Fruit fly (Drosophila melanogaster) whole organism, embryonic: ENCODE measurements around the gene NimB1.

Experiments used
- B-H1 ChIP-seq: fragments of 200-800 bp; sonication (Bioruptor generic); IDR thresholded peaks from 3 replicates; pipeline ENCODE4 v1.3.6; 2022; ENCODE audit warnings: missing biosample characterization, missing genetic modification characterization
- Bgb ChIP-seq: fragments of 200-800 bp; sonication (Bioruptor generic); IDR thresholded peaks from 2 replicates; pipeline ENCODE4 v1.3.6; 2022; ENCODE audit warnings: missing biosample characterization, missing genetic modification characterization; ENCODE audit not compliant: partially characterized antibody
- Bteb2 ChIP-seq: fragments of 200-800 bp; sonication (Bioruptor generic); optimal IDR thresholded peaks from 2 replicates; lab custom pipeline; 2016; ENCODE audit warnings: missing biosample characterization, missing genetic modification characterization
- CG13775 ChIP-seq: fragments of 200-800 bp; sonication (Bioruptor generic); optimal IDR thresholded peaks from 3 replicates; lab custom pipeline; 2017; ENCODE audit warnings: missing biosample characterization, mild to moderate bottlenecking, missing genetic modification characterization
- CG14965 ChIP-seq: fragments of 200-800 bp; sonication (Bioruptor generic); optimal IDR thresholded peaks from 2 replicates; lab custom pipeline; 2016; ENCODE audit warnings: missing biosample characterization, missing genetic modification characterization, borderline replicate concordance
- CG15073 ChIP-seq: fragments of 200-800 bp; sonication (Bioruptor generic); optimal IDR thresholded peaks from 2 replicates; lab custom pipeline; 2016; ENCODE audit warnings: missing biosample characterization, missing genetic modification characterization
- CG1602 ChIP-seq: fragments of 200-800 bp; sonication (Bioruptor generic); optimal IDR thresholded peaks from 3 replicates; lab custom pipeline; 2016; ENCODE audit warnings: missing biosample characterization, missing genetic modification characterization
- CG1647 ChIP-seq: fragments of 200-800 bp; sonication (Bioruptor generic); optimal IDR thresholded peaks from 3 replicates; lab custom pipeline; 2016; ENCODE audit warnings: missing biosample characterization, missing genetic modification characterization
- CG16813 ChIP-seq: fragments of 200-800 bp; sonication (Bioruptor generic); IDR thresholded peaks from 3 replicates; pipeline ENCODE4 v1.3.6; 2022; ENCODE audit warnings: missing biosample characterization, missing genetic modification characterization; ENCODE audit not compliant: partially characterized antibody
- CG17385 ChIP-seq: fragments of 200-800 bp; sonication (Bioruptor generic); optimal IDR thresholded peaks from 3 replicates; lab custom pipeline; 2018; ENCODE audit warnings: missing biosample characterization, mild to moderate bottlenecking, missing genetic modification characterization
- CG1792 ChIP-seq: fragments of 200-800 bp; sonication (Bioruptor generic); optimal IDR thresholded peaks from 2 replicates; lab custom pipeline; 2016; ENCODE audit warnings: missing biosample characterization, missing genetic modification characterization
- CG30020 ChIP-seq: fragments of 200-800 bp; optimal IDR thresholded peaks from 2 replicates; lab custom pipeline; 2019; ENCODE audit warnings: missing biosample characterization, mild to moderate bottlenecking, missing genetic modification characterization, moderate library complexity
- CG3281 ChIP-seq: fragments of 200-800 bp; sonication (Bioruptor generic); optimal IDR thresholded peaks from 3 replicates; lab custom pipeline; 2017; ENCODE audit warnings: missing biosample characterization, mild to moderate bottlenecking, missing genetic modification characterization
- CG34376 ChIP-seq: fragments of 200-800 bp; sonication (Bioruptor generic); optimal IDR thresholded peaks from 2 replicates; lab custom pipeline; 2018; ENCODE audit warnings: missing biosample characterization, mild to moderate bottlenecking, missing genetic modification characterization
- CG3847 ChIP-seq: fragments of 200-800 bp; sonication (Bioruptor generic); IDR thresholded peaks from 2 replicates; pipeline ENCODE4 v1.3.6; 2022; ENCODE audit warnings: missing biosample characterization, missing genetic modification characterization
- CG4404 ChIP-seq: fragments of 200-800 bp; sonication (Bioruptor generic); IDR thresholded peaks from 2 replicates; pipeline ENCODE4 v1.3.6; 2022; ENCODE audit warnings: missing biosample characterization, missing genetic modification characterization
- CG4730 ChIP-seq: fragments of 200-800 bp; sonication (Bioruptor generic); IDR thresholded peaks from 2 replicates; pipeline ENCODE4 v1.3.6; 2022; ENCODE audit warnings: missing biosample characterization, missing genetic modification characterization
- CG4854 ChIP-seq: fragments of 200-800 bp; sonication (Bioruptor generic); optimal IDR thresholded peaks from 2 replicates; lab custom pipeline; 2016; ENCODE audit warnings: missing biosample characterization, missing genetic modification characterization, inconsistent platforms
- CG7745 ChIP-seq: fragments of 200-800 bp; sonication (Bioruptor generic); optimal IDR thresholded peaks from 2 replicates; lab custom pipeline; 2018; ENCODE audit warnings: missing biosample characterization, mild to moderate bottlenecking, missing genetic modification characterization, moderate library complexity
- Deaf1 ChIP-seq: fragments of 200-800 bp; optimal IDR thresholded peaks from 3 replicates; lab custom pipeline; 2019; ENCODE audit warnings: missing biosample characterization, mild to moderate bottlenecking, missing genetic modification characterization, moderate library complexity
- Ets65A ChIP-seq: fragments of 200-800 bp; sonication (Bioruptor generic); peaks from one replicate; lab custom pipeline; 2016; ENCODE audit warnings: missing biosample characterization, missing genetic modification characterization
- Fer2 ChIP-seq: fragments of 200-800 bp; sonication (Bioruptor generic); optimal IDR thresholded peaks from 2 replicates; lab custom pipeline; 2018; ENCODE audit warnings: missing biosample characterization, mild to moderate bottlenecking, missing genetic modification characterization, moderate library complexity
- GATAe ChIP-seq: fragments of 200-800 bp; sonication (Bioruptor generic); conservative IDR thresholded peaks from 2 replicates; pipeline ENCODE4 v1.3.6; 2022; ENCODE audit warnings: missing biosample characterization, missing genetic modification characterization
- H2.0 ChIP-seq: fragments of 200-800 bp; sonication (Bioruptor generic); IDR thresholded peaks from 2 replicates; pipeline ENCODE4 v1.3.6; 2022; ENCODE audit warnings: missing biosample characterization, missing genetic modification characterization
- HLHmδ ChIP-seq: fragments of 200-800 bp; sonication (Bioruptor generic); optimal IDR thresholded peaks from 2 replicates; lab custom pipeline; 2018; ENCODE audit warnings: missing biosample characterization, mild to moderate bottlenecking, missing genetic modification characterization, moderate library complexity
- Hsf ChIP-seq: fragments of 200-800 bp; sonication (Bioruptor generic); optimal IDR thresholded peaks from 3 replicates; lab custom pipeline; 2016; ENCODE audit warnings: missing biosample characterization, missing genetic modification characterization
- Mrtf ChIP-seq: fragments of 200-800 bp; sonication (Bioruptor generic); IDR thresholded peaks from 3 replicates; pipeline ENCODE4 v1.3.6; 2022; ENCODE audit warnings: missing biosample characterization, missing genetic modification characterization
- NC2β ChIP-seq: fragments of 200-800 bp; sonication (Bioruptor generic); optimal IDR thresholded peaks from 2 replicates; lab custom pipeline; 2016; ENCODE audit warnings: missing biosample characterization, missing genetic modification characterization
- NfI ChIP-seq: fragments of 200-800 bp; sonication (Bioruptor generic); optimal IDR thresholded peaks from 3 replicates; lab custom pipeline; 2018; ENCODE audit warnings: missing biosample characterization, mild to moderate bottlenecking, missing genetic modification characterization, moderate library complexity
- Optix ChIP-seq: fragments of 200-800 bp; sonication (Bioruptor generic); IDR thresholded peaks from 3 replicates; pipeline ENCODE4 v1.3.6; 2022; ENCODE audit warnings: missing biosample characterization, missing genetic modification characterization
- Pdp1 ChIP-seq, 2 experiments: fragments of 200-800 bp; sonication (Bioruptor generic); optimal IDR thresholded peaks; 3 replicates each; lab custom pipeline; 2016; ENCODE audit warnings: missing biosample characterization in 2 of 2, missing genetic modification characterization in 2 of 2, mild to moderate bottlenecking in 1 of 2, moderate library complexity in 1 of 2
- YL-1 ChIP-seq: fragments of 200-800 bp; sonication (Bioruptor generic); optimal IDR thresholded peaks from 3 replicates; lab custom pipeline; 2017; ENCODE audit warnings: missing biosample characterization, mild to moderate bottlenecking, missing genetic modification characterization
- ac ChIP-seq: fragments of 200-800 bp; sonication (Bioruptor generic); optimal IDR thresholded peaks from 3 replicates; lab custom pipeline; 2017; ENCODE audit warnings: missing biosample characterization, mild to moderate bottlenecking, missing genetic modification characterization
- croc ChIP-seq: fragments of 200-800 bp; sonication (Bioruptor generic); conservative IDR thresholded peaks from 3 replicates; pipeline ENCODE4 v1.3.6; 2022; ENCODE audit warnings: missing biosample characterization, missing genetic modification characterization
- da ChIP-seq: fragments of 200-800 bp; sonication (Bioruptor generic); optimal IDR thresholded peaks from 2 replicates; lab custom pipeline; 2016; ENCODE audit warnings: missing biosample characterization, missing genetic modification characterization
- dimm ChIP-seq: fragments of 200-800 bp; sonication (Bioruptor generic); IDR thresholded peaks from 2 replicates; pipeline ENCODE4 v1.3.6; 2022; ENCODE audit warnings: missing biosample characterization, missing genetic modification characterization
- dmrt99B ChIP-seq: fragments of 200-800 bp; sonication (Bioruptor generic); optimal IDR thresholded peaks from 2 replicates; lab custom pipeline; 2018; ENCODE audit warnings: missing biosample characterization, mild to moderate bottlenecking, missing genetic modification characterization, moderate library complexity
- fd96Cb ChIP-seq: fragments of 200-800 bp; sonication (Bioruptor generic); optimal IDR thresholded peaks from 2 replicates; lab custom pipeline; 2018; ENCODE audit warnings: missing biosample characterization, mild to moderate bottlenecking, missing genetic modification characterization, moderate library complexity
- gfzf ChIP-seq: fragments of 200-800 bp; sonication (Bioruptor generic); optimal IDR thresholded peaks from 2 replicates; lab custom pipeline; 2016; ENCODE audit warnings: missing biosample characterization, mild to moderate bottlenecking, missing genetic modification characterization, moderate library complexity
- hth ChIP-seq: fragments of >200 bp; optimal IDR thresholded peaks from 2 replicates; lab custom pipeline; 2017; ENCODE audit warnings: inconsistent platforms
- kay ChIP-seq: fragments of 200-800 bp; sonication (Bioruptor generic); optimal IDR thresholded peaks from 2 replicates; lab custom pipeline; 2016; ENCODE audit warnings: missing biosample characterization, missing genetic modification characterization
- knrl ChIP-seq: fragments of 200-800 bp; sonication (Bioruptor generic); IDR thresholded peaks from 3 replicates; pipeline ENCODE4 v1.3.6; 2022; ENCODE audit warnings: missing biosample characterization, missing genetic modification characterization; ENCODE audit not compliant: partially characterized antibody
- lmd ChIP-seq: fragments of 200-800 bp; sonication (Bioruptor generic); IDR thresholded peaks from 2 replicates; pipeline ENCODE4 v1.3.6; 2022; ENCODE audit warnings: missing biosample characterization, missing genetic modification characterization
- nau ChIP-seq: fragments of 200-800 bp; sonication (Bioruptor generic); optimal IDR thresholded peaks from 3 replicates; lab custom pipeline; 2017; ENCODE audit warnings: missing biosample characterization, mild to moderate bottlenecking, missing genetic modification characterization, missing genetic modification reagents
- otp ChIP-seq: fragments of 200-800 bp; sonication (Bioruptor generic); IDR thresholded peaks from 3 replicates; pipeline ENCODE4, ENCODE4 v1.3.6; 2022; ENCODE audit warnings: missing biosample characterization, missing genetic modification characterization
- ro ChIP-seq: fragments of 200-800 bp; sonication (Bioruptor generic); IDR thresholded peaks from 2 replicates; pipeline ENCODE4 v1.3.6; 2022; ENCODE audit warnings: missing biosample characterization, missing genetic modification characterization
- scrt ChIP-seq: fragments of 200-800 bp; sonication (Bioruptor generic); optimal IDR thresholded peaks from 2 replicates; lab custom pipeline; 2018; ENCODE audit warnings: missing biosample characterization, mild to moderate bottlenecking, missing genetic modification characterization, moderate library complexity
- sens ChIP-seq: fragments of 200-800 bp; sonication (Bioruptor generic); peaks from one replicate; lab custom pipeline; 2016; ENCODE audit warnings: missing biosample characterization, missing genetic modification characterization
- shn ChIP-seq: fragments of 200-800 bp; sonication (Bioruptor generic); optimal IDR thresholded peaks from 3 replicates; lab custom pipeline; 2016; ENCODE audit warnings: missing biosample characterization, missing genetic modification characterization
- sima ChIP-seq: fragments of 200-800 bp; sonication (Bioruptor generic); optimal IDR thresholded peaks from 2 replicates; lab custom pipeline; 2016; ENCODE audit warnings: missing biosample characterization, missing genetic modification characterization
- tgo ChIP-seq: fragments of 200-800 bp; sonication (Bioruptor generic); IDR thresholded peaks from 3 replicates; pipeline ENCODE4 v1.3.6; 2022; ENCODE audit warnings: missing biosample characterization, missing genetic modification characterization
- trh ChIP-seq: fragments of 200-800 bp; sonication (Bioruptor generic); optimal IDR thresholded peaks from 2 replicates; lab custom pipeline; 2016; ENCODE audit warnings: missing biosample characterization, missing genetic modification characterization
- vvl ChIP-seq: fragments of 200-800 bp; sonication (Bioruptor generic); IDR thresholded peaks from 2 replicates; pipeline ENCODE4 v1.3.6; 2022; ENCODE audit warnings: missing biosample characterization, missing genetic modification characterization

The NimB1 gene

dm6 chr2L:14013478-14013877 is 50.2 kb downstream of the NimB1 start (continued):
- TF ChIP-seq CG1602 (GFP tag; lab: Kevin White, UChicago) (no peak), CG1792 (GFP tag; lab: Kevin White, UChicago) (no peak), shn (GFP tag; lab: Kevin White, UChicago) (no peak), trh (GFP tag; lab: Kevin White, UChicago) (no peak), CG4854 (GFP tag; lab: Kevin White, UChicago) (no peak), CG14965 (GFP tag; lab: Kevin White, UChicago) (no peak), hth (lab: Kevin White, UChicago) (no peak), Hsf (no peak), nau (GFP tag; lab: Kevin White, UChicago) (no peak), H2.0 (GFP tag; lab: Robert Waterston, UW) (no peak), knrl (GFP tag; lab: Robert Waterston, UW) (no peak), fd96Cb (tag; lab: Kevin White, UChicago) (no peak), Deaf1 (tag; lab: Kevin White, UChicago) (peak; percentile 59), da (GFP tag; lab: Kevin White, UChicago) (no peak), CG13775 (GFP tag; lab: Kevin White, UChicago) (no peak), GATAe (GFP tag; lab: Robert Waterston, UW) (peak; percentile 96), CG1647 (GFP tag; lab: Kevin White, UChicago) (no peak), lmd (GFP tag; lab: Robert Waterston, UW) (no peak), scrt (GFP tag; lab: Kevin White, UChicago) (no peak), Ets65A (GFP tag; lab: Kevin White, UChicago) (peak; percentile 59), croc (no peak), CG4404 (GFP tag; lab: Robert Waterston, UW) (no peak), Optix (GFP tag; lab: Robert Waterston, UW) (no peak), Mrtf (GFP tag; lab: Robert Waterston, UW) (no peak), sens (GFP tag; lab: Kevin White, UChicago) (peak; percentile 64), gfzf (GFP tag; lab: Kevin White, UChicago) (no peak), HLHmδ (GFP tag; lab: Kevin White, UChicago) (no peak), CG7745 (tag; lab: Kevin White, UChicago) (no peak), YL-1 (GFP tag; lab: Kevin White, UChicago) (no peak), CG34376 (GFP tag; lab: Kevin White, UChicago) (peak; percentile 95), Bgb (no peak; the same call in 1 of the 2 replicates), dimm (GFP tag; lab: Robert Waterston, UW) (no peak), vvl (GFP tag; lab: Robert Waterston, UW) (no peak), CG15073 (GFP tag; lab: Kevin White, UChicago) (no peak), dmrt99B (tag; lab: Kevin White, UChicago) (no peak), NfI (GFP tag; lab: Kevin White, UChicago) (no peak), CG4730 (GFP tag; lab: Robert Waterston, UW) (no peak), sima (no peak), CG3281 (GFP tag; lab: Kevin White, UChicago) (peak; percentile 22), ac (no peak), Fer2 (tag; lab: Kevin White, UChicago) (no peak), ro (no peak), tgo (GFP tag; lab: Robert Waterston, UW) (no peak), Pdp1 (GFP tag; optimal IDR thresholded peaks at IDR 0.05; lab: Kevin White, UChicago) (peak in 1 of 2 experiments; percentile 39), CG17385 (GFP tag; lab: Kevin White, UChicago) (no peak), B-H1 (GFP tag; lab: Robert Waterston, UW) (no peak), NC2β (GFP tag; lab: Kevin White, UChicago) (no peak), CG3847 (GFP tag; lab: Robert Waterston, UW) (no peak), otp (GFP tag; lab: Robert Waterston, UW) (no peak), Bteb2 (GFP tag; lab: Kevin White, UChicago) (no peak), kay (GFP tag; lab: Kevin White, UChicago) (peak; percentile 3), CG16813 (GFP tag; lab: Robert Waterston, UW) (no peak), CG30020 (tag; lab: Kevin White, UChicago) (no peak)
